Fruit fly (Drosophila melanogaster): ENCODE measurements around the gene PolE1.
A peak's percentile ranks its signal among the peaks of the same experiment; 100 is the strongest.

PolE1 gene

dm6 chr3R:23331865-23332367 lies 16.0 kb upstream of the PolE1 start (continued):
- TF ChIP-seq CG10959 (GFP tag; IDR thresholded peaks at IDR 0.05) (no peak), Ada2b (GFP tag; IDR thresholded peaks at IDR 0.05) (peak; percentile 19; the same call in 1 of the 2 replicates), CG12155 (GFP tag; optimal IDR thresholded peaks at IDR 0.05) (no peak), CG2129 (GFP tag; IDR thresholded peaks at IDR 0.05; ENCODE audit: partially characterized antibody) (no peak), Elba2 (GFP tag; optimal IDR thresholded peaks at IDR 0.05) (no peak), tgo (GFP tag; IDR thresholded peaks at IDR 0.05) (no peak; the same call in 2 of the 3 replicates), dimm (GFP tag; IDR thresholded peaks at IDR 0.05) (no peak), ftz-f1 (GFP tag; optimal IDR thresholded peaks at IDR 0.05) (peak; percentile 68), CG11456 (GFP tag; IDR thresholded peaks at IDR 0.05) (no peak), CHES-1-like (GFP tag; optimal IDR thresholded peaks at IDR 0.05) (no peak), Sin3A (optimal IDR thresholded peaks at IDR 0.05) (no peak), ken (GFP tag; IDR thresholded peaks at IDR 0.05) (peak; percentile 69; the same call in 1 of the 3 replicates), mirr (GFP tag; optimal IDR thresholded peaks at IDR 0.05) (peak; percentile 57), ATbp (GFP tag; optimal IDR thresholded peaks at IDR 0.05) (no peak), chm (GFP tag; IDR thresholded peaks at IDR 0.05) (no peak), pum (GFP tag; optimal IDR thresholded peaks at IDR 0.05) (no peak), schlank (tag; optimal IDR thresholded peaks at IDR 0.05) (no peak), wdn (GFP tag; IDR thresholded peaks at IDR 0.05) (no peak), Lhr (GFP tag; optimal IDR thresholded peaks at IDR 0.05) (no peak), pan (optimal IDR thresholded peaks at IDR 0.05) (no peak), pan (GFP tag; optimal IDR thresholded peaks at IDR 0.05 in 1 of 2, IDR thresholded peaks at IDR 0.05 in 1 of 2) (peak in 1 of 2 experiments; percentile 39), shn (GFP tag; optimal IDR thresholded peaks at IDR 0.05) (no peak), z (GFP tag; IDR thresholded peaks at IDR 0.05) (no peak), CG10979 (tag; optimal IDR thresholded peaks at IDR 0.05) (no peak), CG10321 (GFP tag; IDR thresholded peaks at IDR 0.05) (no peak), CrebB (tag; optimal IDR thresholded peaks at IDR 0.05) (no peak), corto (GFP tag; optimal IDR thresholded peaks at IDR 0.05) (no peak), Lim3 (GFP tag; IDR thresholded peaks at IDR 0.05) (no peak), pb (GFP tag; optimal IDR thresholded peaks at IDR 0.05) (no peak), Abd-B (GFP tag; optimal IDR thresholded peaks at IDR 0.05) (no peak), Sry-β (GFP tag; optimal IDR thresholded peaks at IDR 0.05) (no peak), gem (tag; optimal IDR thresholded peaks at IDR 0.05) (peak; percentile 28), nom (GFP tag; optimal IDR thresholded peaks at IDR 0.05) (no peak), Hr51 (GFP tag; optimal IDR thresholded peaks at IDR 0.05) (no peak), Vsx1 (GFP tag; optimal IDR thresholded peaks at IDR 0.05) (no peak), chif (GFP tag; optimal IDR thresholded peaks at IDR 0.05) (no peak), bab2 (GFP tag; optimal IDR thresholded peaks at IDR 0.05) (peak; percentile 9), CG11398 (GFP tag; optimal IDR thresholded peaks at IDR 0.05) (no peak), Fer1 (GFP tag; optimal IDR thresholded peaks at IDR 0.05) (no peak), CG1647 (GFP tag; optimal IDR thresholded peaks at IDR 0.05) (no peak), exex (tag; optimal IDR thresholded peaks at IDR 0.05) (peak; percentile 60), CG10274 (GFP tag; optimal IDR thresholded peaks at IDR 0.05) (no peak), CG9876 (GFP tag; optimal IDR thresholded peaks at IDR 0.05) (no peak), hbn (GFP tag; IDR thresholded peaks at IDR 0.05; ENCODE audit: partially characterized antibody) (no peak), CG17385 (GFP tag; optimal IDR thresholded peaks at IDR 0.05) (no peak), CG14441 (GFP tag; IDR thresholded peaks at IDR 0.05) (no peak; the same call in 1 of the 2 replicates), CG13624 (GFP tag; optimal IDR thresholded peaks at IDR 0.05) (no peak), gro (GFP tag; optimal IDR thresholded peaks at IDR 0.05) (no peak), vvl (GFP tag; IDR thresholded peaks at IDR 0.05) (no peak), CG8478 (optimal IDR thresholded peaks at IDR 0.05) (no peak), CG16813 (GFP tag; IDR thresholded peaks at IDR 0.05; ENCODE audit: partially characterized antibody) (no peak), CG7786 (GFP tag; optimal IDR thresholded peaks at IDR 0.05) (no peak)
